Worm (Caenorhabditis elegans) whole organism, mixed stage, embryonic: Measurements from ENCODE around the gene col-34.

Source experiments
- bed-3 ChIP-seq: fragments of 200-800 bp; sonication (Bioruptor generic); optimal IDR thresholded peaks from 3 replicates; lab custom pipeline; 2018; ENCODE audit warnings: mild to moderate bottlenecking, missing genetic modification characterization, moderate library complexity, missing compliant biosample characterization
- ceh-39 ChIP-seq: fragments of 150-350 bp; optimal IDR thresholded peaks from 2 replicates; lab custom pipeline; 2014; ENCODE audit warnings: missing biosample characterization, missing genetic modification characterization
- ceh-43 ChIP-seq: fragments of 200-800 bp; sonication (Bioruptor generic); optimal IDR thresholded peaks from 2 replicates; lab custom pipeline; 2018; ENCODE audit warnings: mild to moderate bottlenecking, missing genetic modification characterization, moderate library complexity, missing compliant biosample characterization
- ces-1 ChIP-seq: fragments of 150-350 bp; optimal IDR thresholded peaks from 2 replicates; lab custom pipeline; 2014; ENCODE audit warnings: missing biosample characterization, missing genetic modification reagents, missing genetic modification characterization
- cnd-1 ChIP-seq: fragments of 200-800 bp; sonication (Bioruptor generic); optimal IDR thresholded peaks from 2 replicates; lab custom pipeline; 2018; ENCODE audit warnings: mild to moderate bottlenecking, missing genetic modification characterization, missing compliant biosample characterization
- drap-1 ChIP-seq: fragments of 200-800 bp; sonication (Bioruptor generic); optimal IDR thresholded peaks from 3 replicates; lab custom pipeline; 2018; ENCODE audit warnings: mild to moderate bottlenecking, missing genetic modification characterization, missing compliant biosample characterization
- elt-1 ChIP-seq: sonication (generic microtip); optimal IDR thresholded peaks from 2 replicates; lab custom pipeline; 2017; ENCODE audit warnings: missing genetic modification characterization, mild to moderate bottlenecking, missing compliant biosample characterization, antibody characterized with exemption, moderate library complexity, borderline replicate concordance; ENCODE audit not compliant: insufficient read depth
- elt-3 ChIP-seq: fragments of 150-350 bp; optimal IDR thresholded peaks from 2 replicates; lab custom pipeline; 2014; ENCODE audit warnings: missing biosample characterization, missing genetic modification characterization
- flh-1 ChIP-seq: fragments of 200-800 bp; sonication (Bioruptor generic); optimal IDR thresholded peaks from 2 replicates; lab custom pipeline; 2018; ENCODE audit warnings: mild to moderate bottlenecking, missing genetic modification characterization, moderate library complexity, missing compliant biosample characterization
- hlh-1 ChIP-seq: fragments of 150-350 bp; optimal IDR thresholded peaks from 2 replicates; lab custom pipeline; 2014; ENCODE audit warnings: missing biosample characterization, missing genetic modification reagents, missing genetic modification characterization
- lin-13 ChIP-seq: fragments of 150-350 bp; optimal IDR thresholded peaks from 2 replicates; lab custom pipeline; 2014; ENCODE audit warnings: missing biosample characterization, missing genetic modification characterization
- lsy-2 ChIP-seq: fragments of 150-350 bp; optimal IDR thresholded peaks from 2 replicates; lab custom pipeline; 2014; ENCODE audit warnings: missing biosample characterization, missing genetic modification characterization
- mab-5 ChIP-seq: fragments of 150-350 bp; optimal IDR thresholded peaks from 2 replicates; lab custom pipeline; 2014; ENCODE audit warnings: missing biosample characterization, missing genetic modification characterization
- mep-1 ChIP-seq: fragments of 150-350 bp; optimal IDR thresholded peaks from 2 replicates; lab custom pipeline; 2017; ENCODE audit warnings: missing biosample characterization, missing genetic modification reagents, missing genetic modification characterization, inconsistent platforms
- mls-2 ChIP-seq: sonication (generic microtip); optimal IDR thresholded peaks from 2 replicates; lab custom pipeline; 2016; ENCODE audit warnings: mild to moderate bottlenecking, missing genetic modification characterization, moderate library complexity, missing compliant biosample characterization
- nhr-12 ChIP-seq: fragments of 150-350 bp; optimal IDR thresholded peaks from 2 replicates; lab custom pipeline; 2014; ENCODE audit warnings: missing biosample characterization, missing genetic modification characterization
- nhr-2 ChIP-seq: fragments of 150-350 bp; optimal IDR thresholded peaks from 2 replicates; lab custom pipeline; 2014; ENCODE audit warnings: missing biosample characterization, missing genetic modification characterization
- nhr-28 ChIP-seq: fragments of 150-350 bp; optimal IDR thresholded peaks from 2 replicates; lab custom pipeline; 2014; ENCODE audit warnings: missing biosample characterization, missing genetic modification characterization
- nhr-76 ChIP-seq: sonication (generic microtip); optimal IDR thresholded peaks from 2 replicates; lab custom pipeline; 2017; ENCODE audit warnings: missing biosample characterization, missing genetic modification characterization
- pha-4 ChIP-seq: fragments of 150-350 bp; optimal IDR thresholded peaks from 2 replicates; lab custom pipeline; 2018; ENCODE audit warnings: missing biosample characterization, missing genetic modification reagents, missing genetic modification characterization
- sem-2 ChIP-seq: fragments of 200-800 bp; sonication (Bioruptor generic); optimal IDR thresholded peaks from 2 replicates; lab custom pipeline; 2018; ENCODE audit warnings: mild to moderate bottlenecking, missing genetic modification characterization, missing compliant biosample characterization
- snpc-4 ChIP-seq: fragments of 150-350 bp; optimal IDR thresholded peaks from 2 replicates; lab custom pipeline; 2014; ENCODE audit warnings: missing biosample characterization, missing genetic modification characterization
- sptf-1 ChIP-seq: sonication (generic microtip); optimal IDR thresholded peaks from 2 replicates; lab custom pipeline; 2017; ENCODE audit warnings: mild to moderate bottlenecking, missing genetic modification characterization, moderate library complexity, missing compliant biosample characterization
- tbx-8 ChIP-seq: fragments of 200-800 bp; sonication (Bioruptor generic); optimal IDR thresholded peaks from 2 replicates; lab custom pipeline; 2018; ENCODE audit warnings: mild to moderate bottlenecking, missing genetic modification characterization, moderate library complexity, missing compliant biosample characterization
- unc-120 ChIP-seq: sonication (generic microtip); optimal IDR thresholded peaks from 2 replicates; lab custom pipeline; 2017; ENCODE audit warnings: missing genetic modification characterization, missing compliant biosample characterization; ENCODE audit not compliant: poor library complexity, severe bottlenecking
- unc-39 ChIP-seq: fragments of 150-350 bp; optimal IDR thresholded peaks from 2 replicates; lab custom pipeline; 2014; ENCODE audit warnings: missing biosample characterization, missing genetic modification characterization
- unc-62 ChIP-seq: fragments of 150-350 bp; optimal IDR thresholded peaks from 2 replicates; lab custom pipeline; 2014; ENCODE audit warnings: missing biosample characterization, missing genetic modification reagents, missing genetic modification characterization
- zip-8 ChIP-seq: fragments of 150-350 bp; optimal IDR thresholded peaks from 2 replicates; lab custom pipeline; 2014; ENCODE audit warnings: missing biosample characterization, missing genetic modification characterization
- ztf-11 ChIP-seq: fragments of 150-350 bp; optimal IDR thresholded peaks from 2 replicates; lab custom pipeline; 2014; ENCODE audit warnings: missing biosample characterization, missing genetic modification characterization

The col-34 gene

ce11 chrIV:4247334-4247733 lies 2.9 kb upstream of the col-34 start:
- TF ChIP-seq pha-4 (tag; lab: Kevin White, UChicago) = peak; percentile 31
- no peak for TF ChIP-seq zip-8
- TF ChIP-seq elt-1 (tag; lab: Kevin White, UChicago) = no peak
- TF ChIP-seq nhr-2 (tag; lab: Kevin White, UChicago) = no peak
- no peak for TF ChIP-seq cnd-1
- TF ChIP-seq sptf-1 (tag; lab: Kevin White, UChicago) = peak; percentile 29
- TF ChIP-seq ces-1 (GFP tag; lab: Kevin White, UChicago) = peak; percentile 68
- peak; percentile 70 for TF ChIP-seq lsy-2 (tag; lab: Kevin White, UChicago)
- peak; percentile 42 for TF ChIP-seq unc-120
- no peak for TF ChIP-seq nhr-12 (tag; lab: Kevin White, UChicago)
- TF ChIP-seq mep-1 (tag; lab: Kevin White, UChicago) = peak; percentile 32
- no peak for TF ChIP-seq bed-3 (GFP tag; lab: Kevin White, UChicago)
- TF ChIP-seq lin-13 (tag; lab: Kevin White, UChicago) = peak; percentile 15
- no peak for TF ChIP-seq nhr-76 (tag; lab: Kevin White, UChicago)
- TF ChIP-seq hlh-1 = no peak
- TF ChIP-seq unc-62 = no peak
- no peak for TF ChIP-seq unc-39
- no peak for TF ChIP-seq elt-3
- TF ChIP-seq drap-1 (GFP tag; lab: Kevin White, UChicago) = no peak
- no peak for TF ChIP-seq flh-1
- TF ChIP-seq mab-5 (tag; lab: Kevin White, UChicago) = no peak
- no peak for TF ChIP-seq tbx-8
- TF ChIP-seq ztf-11 (tag; lab: Kevin White, UChicago) = no peak
- peak; percentile 3 for TF ChIP-seq ceh-39

ce11 chrIV:4246493-4246892 lies 2.1 kb upstream of the col-34 start, which contains the start of gene ttr-20:
Gene ttr-20 (plus strand): TSS chrIV:4246793.
- no peak for TF ChIP-seq mep-1 (tag; lab: Kevin White, UChicago)
- no peak for TF ChIP-seq mab-5 (tag; lab: Kevin White, UChicago)
- no peak for TF ChIP-seq sem-2 (GFP tag; lab: Kevin White, UChicago)
- no peak for TF ChIP-seq ces-1 (GFP tag; lab: Kevin White, UChicago)
- no peak for TF ChIP-seq unc-120
- TF ChIP-seq nhr-28 = no peak
- TF ChIP-seq pha-4 (tag; lab: Kevin White, UChicago) = no peak
- no peak for TF ChIP-seq lsy-2 (tag; lab: Kevin White, UChicago)

- no peak for TF ChIP-seq elt-1 (tag; lab: Kevin White, UChicago)
- TF ChIP-seq unc-62 = no peak
- no peak for TF ChIP-seq ces-1 (GFP tag; lab: Kevin White, UChicago)
- TF ChIP-seq bed-3 (GFP tag; lab: Kevin White, UChicago) = no peak
- TF ChIP-seq zip-8 = no peak
- TF ChIP-seq nhr-2 (tag; lab: Kevin White, UChicago) = no peak
- no peak for TF ChIP-seq flh-1
- no peak for TF ChIP-seq mab-5 (tag; lab: Kevin White, UChicago)
- TF ChIP-seq mep-1 (tag; lab: Kevin White, UChicago) = no peak
Observed at ce11 chrIV:4243830-4244406, 492 bp downstream of the col-34 start.

ce11 chrIV:4236671-4237070 lies 7.7 kb downstream of the col-34 start:
- TF ChIP-seq drap-1 (GFP tag; lab: Kevin White, UChicago) (no peak), ceh-43 (GFP tag; lab: Kevin White, UChicago) (no peak), ceh-39 (no peak), mls-2 (tag; lab: Kevin White, UChicago) (no peak), elt-1 (tag; lab: Kevin White, UChicago) (no peak), nhr-28 (no peak), bed-3 (GFP tag; lab: Kevin White, UChicago) (no peak), nhr-12 (tag; lab: Kevin White, UChicago) (no peak), lsy-2 (tag; lab: Kevin White, UChicago) (no peak), tbx-8 (no peak)

- TF ChIP-seq unc-120 (no peak), ztf-11 (tag; lab: Kevin White, UChicago) (no peak), lin-13 (tag; lab: Kevin White, UChicago) (no peak), mls-2 (tag; lab: Kevin White, UChicago) (no peak), elt-3 (no peak), unc-62 (no peak), snpc-4 (tag; lab: Kevin White, UChicago) (no peak)
Observed at ce11 chrIV:4236025-4236407, 8.4 kb downstream of the col-34 start.
